Worm (Caenorhabditis elegans) whole organism, early embryonic: ENCODE measurements around the gene F38B6.6.

Experiments used
- aly-1 ChIP-seq: sonication (generic microtip); optimal IDR thresholded peaks from 2 replicates; lab custom pipeline; 2016; ENCODE audit warnings: missing genetic modification characterization, missing compliant biosample characterization
- ama-1 ChIP-seq: fragments of 150-350 bp; optimal IDR thresholded peaks from 2 replicates; lab custom pipeline; 2014
- scrt-1 ChIP-seq: fragments of 200-800 bp; sonication (Bioruptor generic); IDR thresholded peaks from 2 replicates; pipeline ENCODE4 v1.3.6; 2022; ENCODE audit warnings: missing genetic modification characterization, missing compliant biosample characterization

DNA sequence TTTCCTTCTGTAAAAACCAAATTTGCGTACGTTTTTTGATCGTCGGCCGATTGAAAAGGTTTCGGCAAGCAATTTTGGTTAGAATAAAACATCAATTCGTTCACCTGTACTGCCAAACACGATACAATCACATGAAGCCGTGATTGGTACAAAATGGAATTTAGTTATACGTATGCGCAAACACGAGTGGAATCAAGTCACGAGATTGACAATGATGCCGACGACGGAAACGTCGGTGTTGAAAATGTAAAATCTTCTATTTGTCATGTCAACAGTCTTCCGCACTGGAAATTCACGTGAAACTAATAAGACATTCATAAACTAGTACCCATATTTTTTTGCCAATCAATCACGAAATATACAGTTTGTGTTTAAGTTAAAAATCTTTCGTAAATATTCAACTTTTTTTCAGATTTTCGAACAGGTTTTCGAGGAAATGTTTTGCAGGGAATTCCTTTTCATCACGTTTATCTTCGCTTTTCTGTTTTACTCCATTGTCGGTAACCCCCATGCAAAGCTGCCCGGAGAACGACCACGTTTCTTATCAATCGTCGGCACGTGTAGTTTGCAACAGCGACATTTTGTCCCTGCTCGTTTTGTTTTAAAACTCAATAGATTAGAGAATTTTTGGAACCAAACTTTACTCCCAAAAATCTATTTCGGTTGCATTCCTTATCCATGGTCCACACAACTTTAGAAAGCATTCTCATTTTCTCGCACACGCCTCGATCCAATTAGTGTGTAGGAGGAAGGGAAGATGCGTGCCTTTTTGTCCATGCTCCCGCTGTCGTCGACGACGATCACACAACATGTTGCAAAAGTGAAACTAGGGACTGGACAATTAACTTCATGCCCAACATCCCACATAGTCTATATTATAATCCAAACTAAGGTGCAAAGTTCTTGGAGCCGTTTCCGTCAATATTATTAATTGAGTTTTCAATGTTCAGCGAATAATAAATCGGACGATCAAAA is 49.4 kb upstream of the F38B6.6 start:
- TF ChIP-seq scrt-1 (GFP tag; lab: Robert Waterston, UW) (no peak), ama-1 (lab: Kevin White, UChicago) (no peak), aly-1 (no peak)
